Worm (Caenorhabditis elegans) whole organism, late embryonic: ENCODE data around the gene vps-2.

Experiments
- C38D4.7 ChIP-seq: fragments of 200-800 bp; sonication (Bioruptor generic); optimal IDR thresholded peaks from 2 replicates; lab custom pipeline; 2018; ENCODE audit warnings: mild to moderate bottlenecking, missing genetic modification characterization, moderate library complexity, missing compliant biosample characterization
- K02D7.2 ChIP-seq: sonication (generic microtip); optimal IDR thresholded peaks from 2 replicates; lab custom pipeline; 2017; ENCODE audit warnings: mild to moderate bottlenecking, missing genetic modification characterization, missing compliant biosample characterization
- T23F11.4 ChIP-seq: fragments of 200-800 bp; sonication (Bioruptor generic); optimal IDR thresholded peaks from 2 replicates; lab custom pipeline; 2018; ENCODE audit warnings: mild to moderate bottlenecking, missing genetic modification characterization, missing compliant biosample characterization
- Y22D7AL.16 ChIP-seq: sonication (generic microtip); optimal IDR thresholded peaks from 2 replicates; lab custom pipeline; 2016; ENCODE audit warnings: missing genetic modification characterization, missing compliant biosample characterization
- ceh-14 ChIP-seq: sonication (generic microtip); optimal IDR thresholded peaks from 2 replicates; lab custom pipeline; 2016; ENCODE audit warnings: missing genotype, missing genetic modification characterization, missing compliant biosample characterization
- ceh-18 ChIP-seq: sonication (generic microtip); optimal IDR thresholded peaks from 2 replicates; lab custom pipeline; 2016; ENCODE audit warnings: missing genetic modification characterization, missing compliant biosample characterization
- ceh-19 ChIP-seq: fragments of 200-800 bp; sonication (Bioruptor generic); optimal IDR thresholded peaks from 2 replicates; lab custom pipeline; 2018; ENCODE audit warnings: mild to moderate bottlenecking, missing genetic modification characterization, missing compliant biosample characterization
- ceh-24 ChIP-seq: sonication (generic microtip); optimal IDR thresholded peaks from 2 replicates; lab custom pipeline; 2016; ENCODE audit warnings: mild to moderate bottlenecking, missing genetic modification characterization, missing compliant biosample characterization
- ceh-30 ChIP-seq: fragments of 150-350 bp; optimal IDR thresholded peaks from 2 replicates; lab custom pipeline; 2014; ENCODE audit warnings: missing biosample characterization, missing genetic modification characterization
- ceh-34 ChIP-seq: sonication (generic microtip); optimal IDR thresholded peaks from 2 replicates; lab custom pipeline; 2016; ENCODE audit warnings: mild to moderate bottlenecking, missing genetic modification characterization, missing compliant biosample characterization
- ceh-48 ChIP-seq: sonication (generic microtip); optimal IDR thresholded peaks from 2 replicates; lab custom pipeline; 2016; ENCODE audit warnings: missing genetic modification characterization, inconsistent platforms, missing compliant biosample characterization
- ceh-9 ChIP-seq: sonication (generic microtip); optimal IDR thresholded peaks from 2 replicates; lab custom pipeline; 2016; ENCODE audit warnings: mild to moderate bottlenecking, missing genetic modification characterization, inconsistent platforms, missing compliant biosample characterization
- che-1 ChIP-seq: sonication (generic microtip); optimal IDR thresholded peaks from 2 replicates; lab custom pipeline; 2016; ENCODE audit warnings: mild to moderate bottlenecking, missing genetic modification characterization, missing compliant biosample characterization
- dve-1 ChIP-seq: sonication (generic microtip); optimal IDR thresholded peaks from 2 replicates; lab custom pipeline; 2017; ENCODE audit warnings: antibody characterized with exemption, mild to moderate bottlenecking, missing genetic modification characterization, missing compliant biosample characterization
- elt-4 ChIP-seq: sonication (generic microtip); optimal IDR thresholded peaks from 2 replicates; lab custom pipeline; 2016; ENCODE audit warnings: missing genetic modification characterization, missing compliant biosample characterization
- ets-4 ChIP-seq: sonication (generic microtip); optimal IDR thresholded peaks from 2 replicates; lab custom pipeline; 2016; ENCODE audit warnings: missing genetic modification characterization, missing compliant biosample characterization
- eyg-1 ChIP-seq: sonication (generic microtip); optimal IDR thresholded peaks from 2 replicates; lab custom pipeline; 2016; ENCODE audit warnings: missing genotype, missing genetic modification characterization, missing compliant biosample characterization
- gmeb-2 ChIP-seq: sonication (generic microtip); optimal IDR thresholded peaks from 2 replicates; lab custom pipeline; 2016; ENCODE audit warnings: missing genetic modification characterization, inconsistent platforms, missing compliant biosample characterization
- hlh-13 ChIP-seq: fragments of 200-800 bp; sonication (Bioruptor generic); optimal IDR thresholded peaks from 2 replicates; lab custom pipeline; 2018; ENCODE audit warnings: mild to moderate bottlenecking, missing genetic modification characterization, missing compliant biosample characterization
- hlh-15 ChIP-seq: sonication (generic microtip); optimal IDR thresholded peaks from 2 replicates; lab custom pipeline; 2016; ENCODE audit warnings: missing genetic modification characterization, missing compliant biosample characterization
- hlh-30 ChIP-seq: sonication (generic microtip); optimal IDR thresholded peaks from 2 replicates; lab custom pipeline; 2017; ENCODE audit warnings: antibody characterized with exemption, missing genetic modification characterization, missing compliant biosample characterization; ENCODE audit not compliant: insufficient read depth
- hlh-6 ChIP-seq: sonication (generic microtip); optimal IDR thresholded peaks from 2 replicates; lab custom pipeline; 2016; ENCODE audit warnings: missing genotype, missing genetic modification characterization, missing compliant biosample characterization
- hlh-8 ChIP-seq: sonication (generic microtip); optimal IDR thresholded peaks from 2 replicates; lab custom pipeline; 2016; ENCODE audit warnings: missing genotype, missing genetic modification characterization, missing compliant biosample characterization
- lim-6 ChIP-seq: sonication (generic microtip); optimal IDR thresholded peaks from 2 replicates; lab custom pipeline; 2016; ENCODE audit warnings: missing genetic modification characterization, missing compliant biosample characterization
- nfya-1 ChIP-seq: sonication (generic microtip); optimal IDR thresholded peaks from 2 replicates; lab custom pipeline; 2017; ENCODE audit warnings: missing genetic modification characterization, mild to moderate bottlenecking, missing compliant biosample characterization, antibody characterized with exemption, moderate library complexity
- nhr-11 ChIP-seq: fragments of 150-350 bp; optimal IDR thresholded peaks from 2 replicates; lab custom pipeline; 2014; ENCODE audit warnings: missing biosample characterization, missing genetic modification characterization
- nhr-232 ChIP-seq: sonication (generic microtip); optimal IDR thresholded peaks from 2 replicates; lab custom pipeline; 2016; ENCODE audit warnings: missing genetic modification characterization, missing compliant biosample characterization
- pat-9 ChIP-seq: fragments of 200-800 bp; sonication (Bioruptor generic); optimal IDR thresholded peaks from 2 replicates; lab custom pipeline; 2018; ENCODE audit warnings: mild to moderate bottlenecking, missing genetic modification characterization, moderate library complexity, missing compliant biosample characterization
- pha-2 ChIP-seq: sonication (generic microtip); optimal IDR thresholded peaks from 2 replicates; lab custom pipeline; 2017; ENCODE audit warnings: mild to moderate bottlenecking, missing genetic modification characterization, missing compliant biosample characterization
- pros-1 ChIP-seq: fragments of 150-350 bp; optimal IDR thresholded peaks from 2 replicates; lab custom pipeline; 2014; ENCODE audit warnings: missing biosample characterization, missing genetic modification reagents, missing genetic modification characterization
- ref-2 ChIP-seq: sonication (generic microtip); optimal IDR thresholded peaks from 2 replicates; lab custom pipeline; 2016; ENCODE audit warnings: missing genetic modification characterization, missing compliant biosample characterization
- rnt-1 ChIP-seq: sonication (generic microtip); optimal IDR thresholded peaks from 2 replicates; lab custom pipeline; 2016; ENCODE audit warnings: missing genetic modification characterization, missing compliant biosample characterization
- sox-2 ChIP-seq: fragments of 200-800 bp; sonication (Bioruptor generic); IDR thresholded peaks from 2 replicates; pipeline ENCODE4 v1.3.6; 2022; ENCODE audit warnings: missing genetic modification reagents, missing genetic modification characterization, missing compliant biosample characterization
- sox-4 ChIP-seq: sonication (generic microtip); optimal IDR thresholded peaks from 2 replicates; lab custom pipeline; 2017; ENCODE audit warnings: mild to moderate bottlenecking, missing genetic modification characterization, inconsistent platforms, missing compliant biosample characterization
- ttx-3 ChIP-seq: sonication (generic microtip); optimal IDR thresholded peaks from 2 replicates; lab custom pipeline; 2016; ENCODE audit warnings: missing genetic modification reagents, missing genetic modification characterization, missing compliant biosample characterization
- unc-3 ChIP-seq, 2 experiments: fragments of 200-800 bp in 1 of 2; sonication (Bioruptor generic) in 1 of 2; sonication (generic microtip) in 1 of 2; conservative IDR thresholded peaks in 1 of 2; optimal IDR thresholded peaks in 1 of 2; 2 replicates each; pipeline versions ENCODE4 v1.3.6 to Lab custom; 2016 to 2022; ENCODE audit warnings: missing compliant biosample characterization in 2 of 2, missing genetic modification characterization in 2 of 2, missing genetic modification reagents in 1 of 2
- unc-42 ChIP-seq: sonication (generic microtip); optimal IDR thresholded peaks from 2 replicates; lab custom pipeline; 2016; ENCODE audit warnings: missing genotype, missing genetic modification characterization, missing compliant biosample characterization
- unc-86 ChIP-seq: sonication (generic microtip); optimal IDR thresholded peaks from 2 replicates; lab custom pipeline; 2016; ENCODE audit warnings: missing genetic modification characterization, missing compliant biosample characterization
- zip-5 ChIP-seq: sonication (generic microtip); optimal IDR thresholded peaks from 2 replicates; lab custom pipeline; 2016; ENCODE audit warnings: missing genetic modification characterization, missing compliant biosample characterization

Gene vps-2

DNA sequence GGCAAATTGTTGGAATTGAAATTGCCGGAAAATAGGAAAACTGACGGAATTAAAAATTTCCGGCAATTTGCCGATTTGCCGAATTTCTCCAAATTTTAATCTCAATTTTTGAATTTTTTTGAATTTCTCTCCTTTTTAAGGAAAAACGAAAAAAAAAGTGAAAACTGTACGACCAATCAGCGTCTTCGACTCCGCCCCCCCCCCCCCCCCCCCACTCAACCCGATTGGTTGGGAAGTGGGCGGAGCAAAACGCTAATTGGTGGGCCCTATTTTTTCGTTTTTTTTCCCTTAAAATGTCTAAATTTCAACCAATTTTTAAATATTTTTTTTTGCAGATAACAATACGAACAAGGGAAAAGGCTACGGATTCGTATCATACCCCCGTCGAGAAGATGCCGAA lies 1.9 kb upstream of the vps-2 start:
- no peak for TF ChIP-seq ets-4 (tag; lab: Kevin White, UChicago)
- no peak for TF ChIP-seq K02D7.2 (tag; lab: Kevin White, UChicago)
- no peak for TF ChIP-seq ceh-24 (tag; lab: Kevin White, UChicago)

DNA sequence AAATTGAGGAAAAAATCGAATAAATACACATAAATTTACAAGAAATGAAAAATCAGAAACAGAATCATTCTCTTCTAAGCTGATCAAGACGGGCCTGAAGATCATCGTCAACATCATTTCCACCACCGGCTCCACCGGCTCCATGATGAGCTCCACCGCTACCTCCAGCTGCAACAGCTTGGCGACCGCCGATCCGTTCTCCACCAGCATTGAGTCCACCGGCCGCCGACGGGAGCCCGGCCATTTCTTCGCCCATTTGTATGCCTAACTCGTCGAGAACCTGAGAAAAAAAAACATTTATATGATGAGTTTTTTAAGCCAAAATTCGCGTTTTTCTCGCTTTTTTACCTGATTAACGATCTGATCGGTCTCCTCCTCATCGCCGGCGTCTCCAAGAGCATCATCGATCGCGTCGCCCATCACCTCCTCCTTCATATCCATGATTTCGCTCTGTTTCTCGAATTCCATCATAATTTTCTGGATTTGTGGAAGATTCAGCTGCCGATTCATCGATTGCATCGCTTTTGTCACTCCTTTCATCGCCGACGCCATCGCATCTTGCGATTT lies 676 bp downstream of the vps-2 start:
- peak; percentile 70 for TF ChIP-seq hlh-6
- TF ChIP-seq nfya-1 = no peak

DNA sequence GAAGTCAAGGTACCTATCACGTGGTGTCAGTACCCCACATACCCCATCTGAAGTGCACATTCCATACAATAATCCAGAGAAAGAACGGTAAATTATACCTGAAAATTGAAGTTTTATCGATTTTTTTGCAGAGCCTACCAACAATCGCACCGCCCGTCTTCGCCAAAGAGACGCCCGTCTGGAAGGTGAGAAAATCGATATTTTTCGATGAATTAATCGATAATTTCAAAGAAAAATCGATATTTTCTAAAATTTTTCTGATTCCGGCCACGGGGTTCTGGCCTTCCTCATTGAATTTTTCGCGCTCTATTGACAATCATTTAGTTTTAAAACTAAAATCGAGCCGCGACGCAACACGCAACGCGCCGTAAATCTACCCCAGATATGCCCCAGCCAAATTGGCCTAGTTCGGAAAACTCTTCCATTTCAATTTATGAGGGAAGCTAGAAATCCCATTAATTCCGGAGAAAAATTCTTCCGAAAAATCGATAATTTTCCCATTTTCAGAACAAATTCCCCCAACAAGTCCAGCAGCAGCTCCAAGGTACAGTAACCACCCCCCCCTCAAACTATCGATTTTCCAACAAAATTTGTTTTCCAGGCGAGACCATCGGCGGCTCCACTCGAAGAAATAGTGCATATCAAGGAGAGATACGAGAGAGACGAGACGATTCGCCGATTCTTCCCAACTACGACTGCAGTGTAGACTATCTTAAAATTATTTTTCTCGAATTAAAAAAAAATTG lies 1.4 kb downstream of the vps-2 start:
- TF ChIP-seq gmeb-2 (no peak), nhr-232 (tag; lab: Kevin White, UChicago) (no peak), ref-2 (tag; lab: Kevin White, UChicago) (peak; percentile 5), ceh-9 (tag; lab: Kevin White, UChicago) (no peak), hlh-6 (no peak), unc-86 (tag; lab: Kevin White, UChicago) (no peak), T23F11.4 (GFP tag; lab: Kevin White, UChicago) (no peak), dve-1 (tag; lab: Kevin White, UChicago) (no peak), C38D4.7 (GFP tag; lab: Kevin White, UChicago) (no peak), eyg-1 (tag; lab: Kevin White, UChicago) (no peak), hlh-30 (tag; lab: Kevin White, UChicago) (peak; percentile 30), sox-2 (no peak), unc-42 (tag; lab: Kevin White, UChicago) (no peak), pros-1 (no peak), pat-9 (no peak), nhr-11 (tag; lab: Kevin White, UChicago) (no peak), hlh-15 (tag; lab: Kevin White, UChicago) (no peak), ceh-30 (tag; lab: Kevin White, UChicago) (no peak), ceh-48 (tag; lab: Kevin White, UChicago) (peak; percentile 23)

DNA sequence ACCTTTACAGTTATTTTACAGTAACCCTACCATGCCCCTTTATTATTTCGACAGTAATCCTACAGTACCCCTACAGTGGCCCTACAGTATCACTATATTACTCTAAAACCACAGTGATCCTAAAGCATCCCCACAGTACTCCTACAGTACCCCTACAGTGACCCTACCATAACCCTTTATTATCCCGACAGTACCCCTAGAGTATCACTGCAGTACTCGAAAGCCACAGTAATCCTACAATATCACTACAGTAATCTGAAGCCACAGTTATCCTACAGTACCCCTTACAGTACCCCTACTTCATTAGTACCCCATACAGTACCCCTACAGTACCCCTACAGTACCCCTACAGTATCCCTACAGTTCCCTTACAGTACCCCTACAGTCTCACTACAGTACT lies 3.5 kb downstream of the vps-2 start:
- TF ChIP-seq elt-4 (tag; lab: Kevin White, UChicago) (no peak), hlh-6 (peak; percentile 67)

DNA sequence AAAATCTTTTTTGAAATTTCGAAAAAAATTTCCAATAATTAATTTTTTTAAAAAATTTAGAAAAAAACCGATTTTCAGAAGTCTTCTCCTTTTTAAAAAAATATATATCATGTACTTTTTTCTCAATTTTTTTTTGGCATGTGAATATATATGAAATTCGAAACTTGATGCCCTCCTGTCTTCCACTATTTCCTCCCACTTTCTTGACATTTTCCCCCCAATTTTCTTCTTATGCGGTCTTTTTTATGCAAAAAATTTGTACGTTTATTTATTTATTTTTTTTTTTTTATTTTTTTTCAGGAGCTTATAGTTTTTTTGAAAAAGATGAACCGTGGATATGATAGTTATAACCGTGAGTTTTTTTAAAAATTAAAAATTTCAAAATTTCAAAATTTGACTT lies 7.5 kb downstream of the vps-2 start, which contains the start of gene cnp-2:
cnp-2 (plus strand) TSS at position 301 of the 400 bp plus-strand sequence.
- TF ChIP-seq ttx-3 (tag; lab: Kevin White, UChicago) (no peak), Y22D7AL.16 (tag; lab: Kevin White, UChicago) (no peak), sox-4 (tag; lab: Kevin White, UChicago) (no peak), nfya-1 (no peak)

DNA sequence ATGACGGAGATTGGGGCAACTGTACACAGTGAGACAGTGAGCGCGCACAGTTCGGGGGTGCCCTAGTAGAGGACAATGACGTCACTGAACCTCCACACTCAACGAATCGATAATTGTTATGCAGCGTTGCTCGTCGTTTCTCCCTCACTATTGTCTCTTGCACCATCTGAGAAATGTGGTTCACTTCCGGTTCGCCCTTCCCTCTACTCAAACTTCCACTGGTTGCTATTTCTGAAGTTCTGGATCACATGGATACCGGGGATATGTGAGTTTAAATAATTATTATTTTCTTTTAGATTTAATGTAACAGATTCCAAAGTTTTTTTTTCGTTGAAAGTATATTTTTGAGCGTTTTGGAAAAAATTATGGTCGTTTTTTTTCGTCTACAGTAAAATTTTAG lies 11.8 kb downstream of the vps-2 start, which contains the start of the genes Y46G5A.7 and Y46G5A.8:
Y46G5A.7 (minus strand) TSS at position 153 of the 400 bp plus-strand sequence.
Y46G5A.8 (plus strand) TSS at position 159 of the 400 bp plus-strand sequence.
- TF ChIP-seq ceh-18 (no peak), ceh-34 (tag; lab: Kevin White, UChicago) (no peak), C38D4.7 (GFP tag; lab: Kevin White, UChicago) (no peak), pha-2 (tag; lab: Kevin White, UChicago) (no peak), lim-6 (tag; lab: Kevin White, UChicago) (no peak), T23F11.4 (GFP tag; lab: Kevin White, UChicago) (no peak), ceh-19 (GFP tag; lab: Kevin White, UChicago) (no peak), ref-2 (tag; lab: Kevin White, UChicago) (no peak), zip-5 (tag; lab: Kevin White, UChicago) (no peak), ceh-14 (tag; lab: Kevin White, UChicago) (no peak), hlh-13 (no peak), ceh-48 (tag; lab: Kevin White, UChicago) (no peak), che-1 (tag; lab: Kevin White, UChicago) (no peak), unc-3 (GFP tag; conservative IDR thresholded peaks at IDR 0.05; lab: Robert Waterston, UW) (no peak), unc-3 (tag; optimal IDR thresholded peaks at IDR 0.05; lab: Kevin White, UChicago) (no peak), rnt-1 (tag; lab: Kevin White, UChicago) (no peak), hlh-8 (tag; lab: Kevin White, UChicago) (no peak)
